Worm (Caenorhabditis elegans) whole organism, early embryonic: ENCODE measurements around the gene W01F3.2.

Experiments used
- F13C5.2 ChIP-seq: sonication (generic microtip); optimal IDR thresholded peaks from 2 replicates; lab custom pipeline; 2017; ENCODE audit warnings: mild to moderate bottlenecking, missing genetic modification characterization, inconsistent platforms, missing compliant biosample characterization
- aly-1 ChIP-seq: sonication (generic microtip); optimal IDR thresholded peaks from 2 replicates; lab custom pipeline; 2016; ENCODE audit warnings: missing genetic modification characterization, missing compliant biosample characterization
- ama-1 ChIP-seq: fragments of 150-350 bp; optimal IDR thresholded peaks from 2 replicates; lab custom pipeline; 2014
- ceh-36 ChIP-seq: sonication (generic microtip); optimal IDR thresholded peaks from 2 replicates; lab custom pipeline; 2016; ENCODE audit warnings: missing genetic modification characterization, inconsistent platforms, missing compliant biosample characterization
- ets-7 ChIP-seq: sonication (generic microtip); optimal IDR thresholded peaks from 2 replicates; lab custom pipeline; 2016; ENCODE audit warnings: missing genotype, missing genetic modification characterization, missing compliant biosample characterization
- flt-1 ChIP-seq: fragments of 200-800 bp; sonication (Bioruptor generic); IDR thresholded peaks from 2 replicates; pipeline ENCODE4 v1.3.6; 2022; ENCODE audit warnings: missing genetic modification characterization, missing compliant biosample characterization
- hmbx-1 ChIP-seq: sonication (generic microtip); optimal IDR thresholded peaks from 2 replicates; lab custom pipeline; 2016; ENCODE audit warnings: mild to moderate bottlenecking, missing genetic modification characterization, missing compliant biosample characterization
- hmg-4 ChIP-seq: fragments of 200-800 bp; sonication (Bioruptor generic); optimal IDR thresholded peaks from 2 replicates; lab custom pipeline; 2018; ENCODE audit warnings: mild to moderate bottlenecking, missing genetic modification characterization, missing compliant biosample characterization
- pes-1 ChIP-seq: fragments of 200-800 bp; sonication (Bioruptor generic); IDR thresholded peaks from 2 replicates; pipeline ENCODE4 v1.3.6; 2022; ENCODE audit warnings: missing genetic modification reagents, missing genetic modification characterization, missing compliant biosample characterization
- scrt-1 ChIP-seq: fragments of 200-800 bp; sonication (Bioruptor generic); IDR thresholded peaks from 2 replicates; pipeline ENCODE4 v1.3.6; 2022; ENCODE audit warnings: missing genetic modification characterization, missing compliant biosample characterization
- tbx-11 ChIP-seq: fragments of 200-800 bp; sonication (Bioruptor generic); IDR thresholded peaks from 2 replicates; pipeline ENCODE4 v1.3.6; 2022; ENCODE audit warnings: missing genetic modification characterization, missing compliant biosample characterization
- tra-4 ChIP-seq: sonication (generic microtip); optimal IDR thresholded peaks from 2 replicates; lab custom pipeline; 2017; ENCODE audit warnings: missing genetic modification characterization, missing compliant biosample characterization

DNA sequence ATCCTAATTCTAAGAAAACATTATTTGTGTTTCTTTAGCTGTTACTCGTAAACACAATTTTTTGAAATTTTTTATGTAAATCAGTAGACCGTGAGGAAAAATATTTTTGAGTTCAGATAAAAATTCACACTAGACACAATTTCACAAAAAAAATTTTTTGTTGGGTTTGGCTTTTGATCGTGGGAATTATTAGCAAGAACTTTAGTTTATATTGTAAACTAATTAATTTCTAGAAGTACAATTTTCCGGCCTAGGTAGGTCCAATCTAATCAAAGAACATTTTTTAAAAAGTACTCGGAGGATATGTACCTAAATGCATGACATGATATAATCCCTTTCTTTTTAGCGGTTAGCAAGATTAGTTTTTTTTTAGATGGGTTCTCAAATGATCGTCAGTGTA is 20.1 kb downstream of the W01F3.2 start:
- TF ChIP-seq F13C5.2 (tag; lab: Kevin White, UChicago) (no peak), ama-1 (no peak), pes-1 (no peak), hmbx-1 (no peak), flt-1 (GFP tag; lab: Robert Waterston, UW) (no peak), scrt-1 (no peak), tra-4 (no peak), ets-7 (tag; lab: Kevin White, UChicago) (no peak), hmg-4 (no peak), aly-1 (tag; lab: Kevin White, UChicago) (no peak), ceh-36 (tag; lab: Kevin White, UChicago) (no peak), tbx-11 (no peak)
